Worm (Caenorhabditis elegans) whole organism, young adult: ENCODE measurements around the gene clec-47.
"Not testable (repeated sequence)": the region's sequence is repeated elsewhere in the genome, so short reads cannot be mapped to it uniquely, and the experiment has no call there.

Experiments
- F23B12.7 ChIP-seq: sonication (generic microtip); optimal IDR thresholded peaks from 2 replicates; lab custom pipeline; 2017; ENCODE audit warnings: missing genetic modification characterization, mild to moderate bottlenecking, missing compliant biosample characterization, antibody characterized with exemption, moderate library complexity; ENCODE audit not compliant: insufficient read depth
- F55B11.4 ChIP-seq: sonication (generic microtip); optimal IDR thresholded peaks from 2 replicates; lab custom pipeline; 2016; ENCODE audit warnings: missing compliant biosample characterization, missing genetic modification characterization, borderline replicate concordance; ENCODE audit not compliant: insufficient read depth
- K11D2.4 ChIP-seq: fragments of 200-800 bp; sonication (Bioruptor generic); IDR thresholded peaks from 2 replicates; pipeline ENCODE4 v1.3.6; 2022; ENCODE audit warnings: missing genetic modification reagents, missing genetic modification characterization, missing compliant biosample characterization
- T26A5.8 ChIP-seq: sonication (generic microtip); optimal IDR thresholded peaks from 2 replicates; lab custom pipeline; 2016; ENCODE audit warnings: missing genetic modification characterization, missing compliant biosample characterization
- Y53F4B.3 ChIP-seq: fragments of 200-800 bp; sonication (Bioruptor generic); IDR thresholded peaks from 2 replicates; pipeline ENCODE4 v1.3.6; 2022; ENCODE audit warnings: missing genetic modification reagents, missing genetic modification characterization, missing compliant biosample characterization
- atf-7 ChIP-seq: sonication (generic microtip); optimal IDR thresholded peaks from 2 replicates; lab custom pipeline; 2017; ENCODE audit warnings: mild to moderate bottlenecking, missing genetic modification characterization, missing compliant biosample characterization
- attf-5 ChIP-seq: fragments of 200-800 bp; sonication (Bioruptor generic); optimal IDR thresholded peaks from 2 replicates; lab custom pipeline; 2018; ENCODE audit warnings: mild to moderate bottlenecking, missing genetic modification characterization, missing compliant biosample characterization
- chd-7 ChIP-seq: sonication (generic microtip); optimal IDR thresholded peaks from 2 replicates; lab custom pipeline; 2016; ENCODE audit warnings: mild to moderate bottlenecking, missing genetic modification characterization, moderate library complexity, missing compliant biosample characterization
- egrh-3 ChIP-seq: fragments of 200-800 bp; sonication (Bioruptor generic); IDR thresholded peaks from 2 replicates; pipeline ENCODE4 v1.3.6; 2022; ENCODE audit warnings: missing genetic modification reagents, missing genetic modification characterization, missing compliant biosample characterization
- ekl-4 ChIP-seq: fragments of 200-800 bp; sonication (Bioruptor generic); IDR thresholded peaks from 2 replicates; pipeline ENCODE4 v1.3.6; 2022; ENCODE audit warnings: missing genetic modification reagents, missing genetic modification characterization, missing compliant biosample characterization
- him-1 ChIP-seq: sonication (generic microtip); optimal IDR thresholded peaks from 2 replicates; lab custom pipeline; 2016; ENCODE audit warnings: missing genotype, missing genetic modification reagents, missing genetic modification characterization, missing compliant biosample characterization
- hlh-12 ChIP-seq: sonication (generic microtip); optimal IDR thresholded peaks from 2 replicates; lab custom pipeline; 2016; ENCODE audit warnings: missing genetic modification characterization, missing compliant biosample characterization
- hmg-20 ChIP-seq: fragments of 200-800 bp; sonication (Bioruptor generic); IDR thresholded peaks from 2 replicates; pipeline ENCODE4 v1.3.6; 2022; ENCODE audit warnings: missing genetic modification reagents, missing genetic modification characterization, missing compliant biosample characterization
- lag-1 ChIP-seq: fragments of 200-800 bp; sonication (Bioruptor generic); IDR thresholded peaks from 2 replicates; pipeline ENCODE4 v1.3.6; 2022; ENCODE audit warnings: missing genetic modification reagents, missing genetic modification characterization, missing compliant biosample characterization
- lin-26 ChIP-seq: fragments of 200-800 bp; sonication (Bioruptor generic); IDR thresholded peaks from 2 replicates; pipeline ENCODE4 v1.3.6; 2022; ENCODE audit warnings: missing genetic modification reagents, missing genetic modification characterization, missing compliant biosample characterization
- lin-35 ChIP-seq, 3 experiments: fragments of 150-350 bp in 2 of 3; sonication (generic microtip) in 1 of 3; optimal IDR thresholded peaks; 2 replicates each; lab custom pipeline; 2014 to 2018; ENCODE audit warnings: missing biosample characterization in 3 of 3, missing genetic modification characterization in 3 of 3, missing genetic modification reagents in 3 of 3
- lsl-1 ChIP-seq: fragments of 200-800 bp; sonication (Bioruptor generic); optimal IDR thresholded peaks from 2 replicates; lab custom pipeline; 2018; ENCODE audit warnings: mild to moderate bottlenecking, missing genetic modification characterization, moderate library complexity, missing compliant biosample characterization
- madf-3 ChIP-seq: fragments of 200-800 bp; sonication (Bioruptor generic); IDR thresholded peaks from 2 replicates; pipeline ENCODE4 v1.3.6; 2022; ENCODE audit warnings: missing genetic modification reagents, missing genetic modification characterization, missing compliant biosample characterization
- nfyb-1 ChIP-seq: fragments of 200-800 bp; sonication (Bioruptor generic); IDR thresholded peaks from 2 replicates; pipeline ENCODE4 v1.3.6; 2022; ENCODE audit warnings: missing genetic modification reagents, missing genetic modification characterization, missing compliant biosample characterization
- nhr-179 ChIP-seq: sonication (generic microtip); optimal IDR thresholded peaks from 2 replicates; lab custom pipeline; 2016; ENCODE audit warnings: mild to moderate bottlenecking, missing genetic modification characterization, missing compliant biosample characterization
- nhr-90 ChIP-seq: sonication (generic microtip); optimal IDR thresholded peaks from 2 replicates; lab custom pipeline; 2016; ENCODE audit warnings: missing genotype, mild to moderate bottlenecking, missing genetic modification characterization, missing compliant biosample characterization
- pha-4 ChIP-seq: fragments of 150-350 bp; sonication (generic microtip); optimal IDR thresholded peaks from 2 replicates; lab custom pipeline; 2014; ENCODE audit warnings: missing biosample characterization, missing genetic modification reagents, missing genetic modification characterization
- sea-2 ChIP-seq: fragments of 200-800 bp; sonication (Bioruptor generic); IDR thresholded peaks from 2 replicates; pipeline ENCODE4 v1.3.6; 2022; ENCODE audit warnings: missing genetic modification characterization, missing compliant biosample characterization
- snpc-1.1 ChIP-seq: sonication (generic microtip); optimal IDR thresholded peaks from 2 replicates; lab custom pipeline; 2017; ENCODE audit warnings: missing genetic modification characterization, mild to moderate bottlenecking, missing compliant biosample characterization, antibody characterized with exemption, moderate library complexity, missing genotype, missing genetic modification reagents; ENCODE audit not compliant: insufficient read depth
- snpc-1.3 ChIP-seq: sonication (generic microtip); optimal IDR thresholded peaks from 2 replicates; lab custom pipeline; 2017; ENCODE audit warnings: missing genetic modification characterization, mild to moderate bottlenecking, missing compliant biosample characterization, antibody characterized with exemption, moderate library complexity, missing genotype, missing genetic modification reagents; ENCODE audit not compliant: insufficient read depth
- snpc-3.4 ChIP-seq: sonication (generic microtip); optimal IDR thresholded peaks from 2 replicates; lab custom pipeline; 2017; ENCODE audit warnings: missing genetic modification characterization, mild to moderate bottlenecking, missing compliant biosample characterization, antibody characterized with exemption, moderate library complexity, missing genotype, missing genetic modification reagents
- tlf-1 ChIP-seq: fragments of 200-800 bp; sonication (Bioruptor generic); optimal IDR thresholded peaks from 2 replicates; lab custom pipeline; 2018; ENCODE audit warnings: mild to moderate bottlenecking, missing genetic modification characterization, missing compliant biosample characterization
- unc-130 ChIP-seq: sonication (generic microtip); optimal IDR thresholded peaks from 2 replicates; lab custom pipeline; 2016; ENCODE audit warnings: missing genetic modification reagents, missing genetic modification characterization, missing compliant biosample characterization
- ztf-25 ChIP-seq: fragments of 200-800 bp; sonication (Bioruptor generic); IDR thresholded peaks from 2 replicates; pipeline ENCODE4 v1.3.6; 2022; ENCODE audit warnings: missing genetic modification reagents, missing genetic modification characterization, missing compliant biosample characterization

The clec-47 gene

DNA sequence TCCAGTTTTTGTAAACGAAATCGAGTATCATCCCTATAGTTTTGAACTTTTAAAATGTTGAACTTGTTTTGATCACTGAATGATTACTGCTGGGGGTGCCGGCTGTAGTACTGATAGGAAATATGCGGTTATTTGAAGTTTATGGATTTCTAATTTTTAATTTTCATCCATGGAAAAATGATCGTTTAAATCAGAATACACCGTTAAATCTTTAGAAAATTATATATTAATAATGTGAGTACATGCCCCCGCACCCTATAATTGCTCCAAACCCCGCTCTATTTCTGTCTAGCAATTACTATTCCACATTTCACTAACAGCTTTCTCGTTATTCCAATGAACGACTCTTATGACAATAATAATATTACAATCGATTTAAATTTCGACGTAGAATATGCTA is 24.2 kb downstream of the clec-47 start, which contains the start of gene Y75B12B.10:
Y75B12B.10 (plus strand) TSS at position 301 of the 400 bp plus-strand sequence.
- TF ChIP-seq K11D2.4 (GFP tag; lab: Robert Waterston, UW) (no peak), hlh-12 (no peak), madf-3 (no peak), attf-5 (GFP tag; lab: Kevin White, UChicago) (no peak), F55B11.4 (tag; lab: Kevin White, UChicago) (no peak), ekl-4 (no peak), lag-1 (GFP tag; lab: Robert Waterston, UW) (no peak), snpc-3.4 (tag; lab: Kevin White, UChicago) (no peak), atf-7 (tag; lab: Kevin White, UChicago) (no peak)
- TF ChIP-seq, all 124 proteins: peak for 0

ce11 chrV:15207681-15208080 is 32.1 kb downstream of the clec-47 start, which contains the start of gene C41G6.12:
C41G6.12 (minus strand) TSS chrV:15207781.
- TF ChIP-seq lin-35 (GFP tag; optimal IDR thresholded peaks at IDR 0.05; lab: Kevin White, UChicago); T26A5.8 (tag; lab: Kevin White, UChicago); sea-2 (GFP tag; lab: Robert Waterston, UW): not testable (repeated sequence)

DNA sequence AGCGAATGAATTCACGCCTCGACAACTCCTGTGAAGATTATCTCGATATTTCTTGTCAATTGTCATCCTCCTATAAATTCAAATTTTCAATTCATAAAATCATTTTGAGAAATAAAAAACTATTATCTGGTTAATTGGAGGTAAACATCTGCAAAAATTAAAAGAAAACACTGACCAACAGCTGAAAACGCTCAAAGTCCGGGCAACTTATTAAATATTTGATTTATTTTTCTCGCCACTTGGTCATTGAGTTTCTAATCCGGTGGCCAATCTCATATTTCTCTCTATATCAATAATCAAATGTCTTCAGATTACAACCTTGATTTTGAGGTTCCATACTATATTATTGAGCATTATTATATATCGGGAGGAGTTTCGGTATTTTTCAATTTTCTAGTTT is 36.3 kb downstream of the clec-47 start, which contains the start of gene sri-24:
sri-24 (plus strand) TSS at position 301 of the 400 bp plus-strand sequence.
- not testable (repeated sequence) for TF ChIP-seq him-1 (tag; lab: Kevin White, UChicago); chd-7; nhr-179 (tag; lab: Kevin White, UChicago)

DNA sequence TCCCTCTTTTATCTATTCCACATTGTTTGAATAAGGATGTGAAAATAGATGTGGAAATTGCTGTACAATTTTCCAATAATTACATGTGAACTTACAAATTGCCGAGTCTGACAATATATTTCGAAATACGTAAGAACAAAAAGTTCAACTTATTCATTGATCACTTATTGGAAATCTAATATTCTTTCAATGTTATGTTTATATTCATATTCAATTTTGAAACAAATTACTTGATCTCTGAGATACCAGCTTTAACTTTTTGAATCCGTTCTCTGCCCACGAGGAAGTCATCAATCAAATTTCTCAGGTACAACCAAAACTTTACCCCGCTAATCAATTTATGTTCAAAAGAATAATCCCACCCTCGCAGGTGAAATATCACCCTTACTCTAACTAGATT is 39.6 kb downstream of the clec-47 start, which contains the start of gene sri-26:
sri-26 (plus strand) TSS at position 301 of the 400 bp plus-strand sequence.
- TF ChIP-seq snpc-1.3 (tag; lab: Kevin White, UChicago); tlf-1 (GFP tag; lab: Kevin White, UChicago); nfyb-1 (GFP tag; lab: Robert Waterston, UW): not testable (repeated sequence)

DNA sequence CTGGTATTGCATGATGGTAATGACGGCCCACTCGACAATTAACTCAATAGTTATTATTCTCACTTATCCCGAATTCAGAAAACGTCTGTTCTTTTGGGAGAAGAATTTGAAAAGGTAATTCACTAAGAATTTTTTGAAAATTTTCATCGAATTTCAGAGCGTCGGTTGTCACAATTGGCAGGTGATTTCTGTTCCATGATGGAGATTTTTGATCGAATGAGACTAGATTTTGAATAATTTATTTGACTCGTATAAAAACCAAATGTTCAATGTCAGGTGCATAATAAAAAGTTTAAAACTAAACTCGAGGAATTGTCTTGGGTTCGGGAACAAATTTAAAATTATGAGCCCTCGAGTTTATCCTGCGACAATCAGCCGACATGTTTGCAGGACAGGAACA is 41.1 kb downstream of the clec-47 start, which contains the start of gene sri-25:
sri-25 (plus strand) TSS at position 301 of the 400 bp plus-strand sequence.
- TF ChIP-seq nhr-90 (tag; lab: Kevin White, UChicago) (no peak), lsl-1 (no peak), Y53F4B.3 (GFP tag; lab: Robert Waterston, UW) (no peak), hlh-12 (no peak), K11D2.4 (GFP tag; lab: Robert Waterston, UW) (no peak), egrh-3 (GFP tag; lab: Robert Waterston, UW) (no peak), lin-26 (no peak), tlf-1 (GFP tag; lab: Kevin White, UChicago) (no peak), snpc-1.1 (tag; lab: Kevin White, UChicago) (no peak), unc-130 (no peak), pha-4 (no peak), lin-35 (GFP tag; optimal IDR thresholded peaks at IDR 0.05; lab: Kevin White, UChicago) (no peak), F23B12.7 (tag; lab: Kevin White, UChicago) (no peak), ztf-25 (no peak)

- no peak for TF ChIP-seq hmg-20 (GFP tag; lab: Robert Waterston, UW)
Observed at ce11 chrV:15221330-15221729, 45.8 kb downstream of the clec-47 start, which contains the start of gene irld-25. irld-25 (plus strand) TSS chrV:15221630.
